Worm (Caenorhabditis elegans): Measurements from ENCODE around the gene pax-3.

pax-3 gene

ce11 chrII:10189369-10189768 is 43.0 kb downstream of the pax-3 start, which contains the start of gene cdc-25.4:
cdc-25.4 (minus strand) TSS chrII:10189469.
- TF ChIP-seq blmp-1 (tag; optimal IDR thresholded peaks at IDR 0.05), result no peak
- no peak for TF ChIP-seq lin-39 (tag; optimal IDR thresholded peaks at IDR 0.05)
- no peak for TF ChIP-seq lir-3 (tag; optimal IDR thresholded peaks at IDR 0.05; ENCODE audit: poor library complexity)
- no peak for TF ChIP-seq nhr-90 (tag; optimal IDR thresholded peaks at IDR 0.05; ENCODE audit: poor library complexity)
- no peak for TF ChIP-seq egl-27 (tag; optimal IDR thresholded peaks at IDR 0.05)
- no peak for TF ChIP-seq aha-1 (tag; optimal IDR thresholded peaks at IDR 0.05)
- no peak for TF ChIP-seq elt-2 (tag; optimal IDR thresholded peaks at IDR 0.05)
- no peak for TF ChIP-seq efl-3 (GFP tag; optimal IDR thresholded peaks at IDR 0.05)
- TF ChIP-seq nhr-84 (tag; optimal IDR thresholded peaks at IDR 0.05), result no peak
- TF ChIP-seq mef-2 (tag; optimal IDR thresholded peaks at IDR 0.05), result no peak
- no peak for TF ChIP-seq pag-3 (tag; optimal IDR thresholded peaks at IDR 0.05; ENCODE audit: borderline replicate concordance, insufficient read depth)
- TF ChIP-seq lin-14 (GFP tag; optimal IDR thresholded peaks at IDR 0.05), result no peak
- TF ChIP-seq ceh-8 (GFP tag; optimal IDR thresholded peaks at IDR 0.05), result no peak
- TF ChIP-seq sup-37 (GFP tag; optimal IDR thresholded peaks at IDR 0.05), result no peak

ce11 chrII:10192207-10192606 is 45.8 kb downstream of the pax-3 start, which contains the start of gene R05H5.7:
R05H5.7 (plus strand) TSS chrII:10192507.
- TF ChIP-seq aha-1 (tag; optimal IDR thresholded peaks at IDR 0.05), result no peak
- TF ChIP-seq xbp-1 (tag; optimal IDR thresholded peaks at IDR 0.05), result no peak
- TF ChIP-seq nhr-47 (tag; optimal IDR thresholded peaks at IDR 0.05), result no peak
- no peak for TF ChIP-seq mdl-1 (tag; optimal IDR thresholded peaks at IDR 0.05)

- TF ChIP-seq sptf-1 (tag; optimal IDR thresholded peaks at IDR 0.05) (no peak), lsy-2 (tag; optimal IDR thresholded peaks at IDR 0.05) (no peak), lin-35 (GFP tag; optimal IDR thresholded peaks at IDR 0.05) (no peak), hlh-17 (GFP tag; optimal IDR thresholded peaks at IDR 0.05; ENCODE audit: borderline replicate concordance) (no peak), grh-1 (GFP tag; IDR thresholded peaks at IDR 0.05) (no peak), ceh-88 (GFP tag; IDR thresholded peaks at IDR 0.05) (no peak)
Measured at ce11 chrII:10194605-10195004, 48.2 kb downstream of the pax-3 start, which contains the start of gene srb-6. srb-6 (plus strand) TSS chrII:10194905.

ce11 chrII:10197091-10197675 is 50.8 kb downstream of the pax-3 start, which contains the start of gene R05H5.3:
R05H5.3 (plus strand) TSS chrII:10197625.
- TF ChIP-seq ceh-82 (tag; optimal IDR thresholded peaks at IDR 0.05) (peak in 1 of 3 experiments; percentile 66), nhr-85 (tag) (peak; percentile 49), tbx-2 (tag; optimal IDR thresholded peaks at IDR 0.05) (peak; percentile 26), nhr-77 (tag; optimal IDR thresholded peaks at IDR 0.05) (peak; percentile 46), swsn-7 (tag; optimal IDR thresholded peaks at IDR 0.05) (peak; percentile 20), elt-2 (tag; optimal IDR thresholded peaks at IDR 0.05) (no peak), fkh-10 (GFP tag; optimal IDR thresholded peaks at IDR 0.05) (peak; percentile 75), ces-1 (GFP tag; optimal IDR thresholded peaks at IDR 0.05) (peak; percentile 32), elt-3 (tag; optimal IDR thresholded peaks at IDR 0.05) (peak in 1 of 6 experiments; percentile 43), ets-5 (GFP tag; IDR thresholded peaks at IDR 0.05) (no peak), nhr-28 (tag; optimal IDR thresholded peaks at IDR 0.05) (no peak), lsy-2 (tag; optimal IDR thresholded peaks at IDR 0.05) (peak; percentile 44 to 86), lin-13 (GFP tag; optimal IDR thresholded peaks at IDR 0.05) (peak; percentile 41), dpl-1 (GFP tag; optimal IDR thresholded peaks at IDR 0.05) (peak; percentile 80 to 90 (median 87)), blmp-1 (tag; optimal IDR thresholded peaks at IDR 0.05) (peak; percentile 51), lir-3 (tag; optimal IDR thresholded peaks at IDR 0.05; ENCODE audit: poor library complexity) (peak; percentile 37), rnt-1 (tag; optimal IDR thresholded peaks at IDR 0.05) (peak; percentile 74), xbp-1 (tag; optimal IDR thresholded peaks at IDR 0.05) (peak; percentile 14), Y116A8C.19 (tag; optimal IDR thresholded peaks at IDR 0.05; ENCODE audit: borderline replicate concordance) (no peak), lin-35 (GFP tag; optimal IDR thresholded peaks at IDR 0.05) (peak; percentile 77 to 92), skn-1 (tag; optimal IDR thresholded peaks at IDR 0.05) (peak; percentile 67), nhr-20 (tag; optimal IDR thresholded peaks at IDR 0.05) (peak; percentile 42), lin-14 (GFP tag; optimal IDR thresholded peaks at IDR 0.05) (peak; percentile 68), efl-1 (optimal IDR thresholded peaks at IDR 0.05) (peak; percentile 83 to 94), efl-1 (GFP tag; optimal IDR thresholded peaks at IDR 0.05 in 1 of 2) (peak; percentile 80 to 97), C16A3.4 (tag; optimal IDR thresholded peaks at IDR 0.05) (peak; percentile 67), ceh-90 (tag; optimal IDR thresholded peaks at IDR 0.05) (no peak), mdl-1 (tag; optimal IDR thresholded peaks at IDR 0.05) (no peak), grh-1 (GFP tag; IDR thresholded peaks at IDR 0.05) (no peak), lin-15B (tag; optimal IDR thresholded peaks at IDR 0.05) (peak; percentile 75), nhr-90 (tag; optimal IDR thresholded peaks at IDR 0.05; ENCODE audit: poor library complexity) (no peak)

Data from whole organism, L1 larva.